Worm (Caenorhabditis elegans) whole organism, young adult: ENCODE results near the gene kat-1.
A peak's percentile ranks its signal among the peaks of the same experiment; 100 is the strongest.
"Not testable (repeated sequence)": the region's sequence is repeated elsewhere in the genome, so short reads cannot be mapped to it uniquely, and the experiment has no call there.

Experiments used
- B0019.2 ChIP-seq: fragments of 200-800 bp; sonication (Bioruptor generic); conservative IDR thresholded peaks from 2 replicates; pipeline ENCODE4 v1.3.6; 2022; ENCODE audit warnings: missing genetic modification reagents, missing genetic modification characterization, missing compliant biosample characterization
- B0261.1 ChIP-seq: sonication (generic microtip); optimal IDR thresholded peaks from 2 replicates; lab custom pipeline; 2016; ENCODE audit warnings: mild to moderate bottlenecking, missing genetic modification characterization, moderate library complexity, missing compliant biosample characterization
- F33H1.4 ChIP-seq: fragments of 200-800 bp; sonication (Bioruptor generic); IDR thresholded peaks from 2 replicates; pipeline ENCODE4 v1.3.6; 2022; ENCODE audit warnings: missing genetic modification reagents, missing genetic modification characterization, missing compliant biosample characterization
- K11D2.4 ChIP-seq: fragments of 200-800 bp; sonication (Bioruptor generic); IDR thresholded peaks from 2 replicates; pipeline ENCODE4 v1.3.6; 2022; ENCODE audit warnings: missing genetic modification reagents, missing genetic modification characterization, missing compliant biosample characterization
- K12H6.12 ChIP-seq: fragments of 200-800 bp; sonication (Bioruptor generic); optimal IDR thresholded peaks from 2 replicates; lab custom pipeline; 2018; ENCODE audit warnings: mild to moderate bottlenecking, missing genetic modification characterization, missing compliant biosample characterization
- T26A5.8 ChIP-seq: sonication (generic microtip); optimal IDR thresholded peaks from 2 replicates; lab custom pipeline; 2016; ENCODE audit warnings: missing genetic modification characterization, missing compliant biosample characterization
- Y53F4B.3 ChIP-seq: fragments of 200-800 bp; sonication (Bioruptor generic); IDR thresholded peaks from 2 replicates; pipeline ENCODE4 v1.3.6; 2022; ENCODE audit warnings: missing genetic modification reagents, missing genetic modification characterization, missing compliant biosample characterization
- ZK185.1 ChIP-seq: sonication (generic microtip); optimal IDR thresholded peaks from 2 replicates; lab custom pipeline; 2016; ENCODE audit warnings: mild to moderate bottlenecking, missing genetic modification characterization, missing compliant biosample characterization; ENCODE audit not compliant: poor library complexity, severe bottlenecking
- ama-1 ChIP-seq, 3 experiments: fragments of 150-350 bp in 1 of 3; sonication (generic microtip) in 2 of 3; optimal IDR thresholded peaks; 2 replicates each; lab custom pipeline; 2014 to 2018; ENCODE audit warnings: missing biosample characterization in 2 of 3, missing genetic modification characterization in 2 of 3, missing genetic modification reagents in 2 of 3
- attf-6 ChIP-seq: fragments of 200-800 bp; sonication (Bioruptor generic); IDR thresholded peaks from 2 replicates; pipeline ENCODE4 v1.3.6; 2022; ENCODE audit warnings: missing genetic modification reagents, missing genetic modification characterization, missing compliant biosample characterization
- bed-2 ChIP-seq: fragments of 200-800 bp; sonication (Bioruptor generic); IDR thresholded peaks from 2 replicates; pipeline ENCODE4 v1.3.6; 2022; ENCODE audit warnings: missing genetic modification reagents, missing genetic modification characterization, missing compliant biosample characterization
- ceh-100 ChIP-seq: fragments of 200-800 bp; sonication (Bioruptor generic); IDR thresholded peaks from 2 replicates; pipeline ENCODE4 v1.3.6; 2022; ENCODE audit warnings: missing genetic modification reagents, missing genetic modification characterization, missing compliant biosample characterization
- chd-7 ChIP-seq: sonication (generic microtip); optimal IDR thresholded peaks from 2 replicates; lab custom pipeline; 2016; ENCODE audit warnings: mild to moderate bottlenecking, missing genetic modification characterization, moderate library complexity, missing compliant biosample characterization
- die-1 ChIP-seq: sonication (generic microtip); optimal IDR thresholded peaks from 2 replicates; lab custom pipeline; 2016; ENCODE audit warnings: missing genotype, mild to moderate bottlenecking, missing genetic modification characterization, missing compliant biosample characterization
- dpff-1 ChIP-seq: sonication (generic microtip); optimal IDR thresholded peaks from 2 replicates; lab custom pipeline; 2017; ENCODE audit warnings: mild to moderate bottlenecking, missing genetic modification characterization, missing compliant biosample characterization
- egrh-3 ChIP-seq: fragments of 200-800 bp; sonication (Bioruptor generic); IDR thresholded peaks from 2 replicates; pipeline ENCODE4 v1.3.6; 2022; ENCODE audit warnings: missing genetic modification reagents, missing genetic modification characterization, missing compliant biosample characterization
- him-1 ChIP-seq: sonication (generic microtip); optimal IDR thresholded peaks from 2 replicates; lab custom pipeline; 2016; ENCODE audit warnings: missing genotype, missing genetic modification reagents, missing genetic modification characterization, missing compliant biosample characterization
- hlh-12 ChIP-seq: sonication (generic microtip); optimal IDR thresholded peaks from 2 replicates; lab custom pipeline; 2016; ENCODE audit warnings: missing genetic modification characterization, missing compliant biosample characterization
- hmg-1.2 ChIP-seq: fragments of 200-800 bp; sonication (Bioruptor generic); IDR thresholded peaks from 2 replicates; pipeline ENCODE4 v1.3.6; 2022; ENCODE audit warnings: missing genetic modification reagents, missing genetic modification characterization, missing compliant biosample characterization
- hmg-20 ChIP-seq: fragments of 200-800 bp; sonication (Bioruptor generic); IDR thresholded peaks from 2 replicates; pipeline ENCODE4 v1.3.6; 2022; ENCODE audit warnings: missing genetic modification reagents, missing genetic modification characterization, missing compliant biosample characterization
- lag-1 ChIP-seq: fragments of 200-800 bp; sonication (Bioruptor generic); IDR thresholded peaks from 2 replicates; pipeline ENCODE4 v1.3.6; 2022; ENCODE audit warnings: missing genetic modification reagents, missing genetic modification characterization, missing compliant biosample characterization
- lir-1 ChIP-seq: fragments of 200-800 bp; sonication (Bioruptor generic); conservative IDR thresholded peaks from 2 replicates; pipeline ENCODE4 v1.3.6; 2022; ENCODE audit warnings: missing genetic modification reagents, missing genetic modification characterization, missing compliant biosample characterization
- madf-6 ChIP-seq: fragments of 200-800 bp; sonication (Bioruptor generic); IDR thresholded peaks from 2 replicates; pipeline ENCODE4 v1.3.6; 2022; ENCODE audit warnings: missing genetic modification reagents, missing genetic modification characterization, missing compliant biosample characterization
- madf-8 ChIP-seq: fragments of 200-800 bp; sonication (Bioruptor generic); conservative IDR thresholded peaks from 2 replicates; pipeline ENCODE4 v1.3.6; 2022; ENCODE audit warnings: missing genetic modification reagents, missing genetic modification characterization, missing compliant biosample characterization
- mes-4 ChIP-seq: sonication (generic microtip); optimal IDR thresholded peaks from 2 replicates; lab custom pipeline; 2016; ENCODE audit warnings: missing genotype, missing genetic modification characterization, missing compliant biosample characterization
- nhr-179 ChIP-seq: sonication (generic microtip); optimal IDR thresholded peaks from 2 replicates; lab custom pipeline; 2016; ENCODE audit warnings: mild to moderate bottlenecking, missing genetic modification characterization, missing compliant biosample characterization
- nhr-90 ChIP-seq: sonication (generic microtip); optimal IDR thresholded peaks from 2 replicates; lab custom pipeline; 2016; ENCODE audit warnings: missing genotype, mild to moderate bottlenecking, missing genetic modification characterization, missing compliant biosample characterization
- rcor-1 ChIP-seq: fragments of 200-800 bp; sonication (Bioruptor generic); IDR thresholded peaks from 2 replicates; pipeline ENCODE4 v1.3.6; 2022; ENCODE audit warnings: missing genetic modification reagents, missing genetic modification characterization, missing compliant biosample characterization
- rec-8 ChIP-seq, 2 experiments: sonication (generic microtip); optimal IDR thresholded peaks; 2 replicates each; lab custom pipeline; 2016; ENCODE audit warnings: mild to moderate bottlenecking in 2 of 2, missing genetic modification characterization in 2 of 2, missing genetic modification reagents in 2 of 2, missing genotype in 2 of 2, missing biosample characterization in 1 of 2, missing compliant biosample characterization in 1 of 2, moderate library complexity in 1 of 2
- rpc-1 ChIP-seq, 2 experiments: fragments of 150-350 bp in 1 of 2; sonication (generic microtip) in 1 of 2; optimal IDR thresholded peaks; 2 replicates each; lab custom pipeline; 2014 to 2018; ENCODE audit warnings: missing biosample characterization in 1 of 2, missing genetic modification characterization in 1 of 2, missing genetic modification reagents in 1 of 2, missing genotype in 1 of 2
- snpc-3.4 ChIP-seq: sonication (generic microtip); optimal IDR thresholded peaks from 2 replicates; lab custom pipeline; 2017; ENCODE audit warnings: missing genetic modification characterization, mild to moderate bottlenecking, missing compliant biosample characterization, antibody characterized with exemption, moderate library complexity, missing genotype, missing genetic modification reagents
- somi-1 ChIP-seq: fragments of 200-800 bp; sonication (Bioruptor generic); optimal IDR thresholded peaks from 2 replicates; lab custom pipeline; 2018; ENCODE audit warnings: mild to moderate bottlenecking, missing genetic modification characterization, missing compliant biosample characterization
- tlf-1 ChIP-seq: fragments of 200-800 bp; sonication (Bioruptor generic); optimal IDR thresholded peaks from 2 replicates; lab custom pipeline; 2018; ENCODE audit warnings: mild to moderate bottlenecking, missing genetic modification characterization, missing compliant biosample characterization
- unc-62 ChIP-seq: fragments of 150-350 bp; optimal IDR thresholded peaks from 2 replicates; lab custom pipeline; 2014; ENCODE audit warnings: missing biosample characterization, missing genetic modification reagents, missing genetic modification characterization
- ztf-22 ChIP-seq: fragments of 200-800 bp; sonication (Bioruptor generic); optimal IDR thresholded peaks from 2 replicates; lab custom pipeline; 2018; ENCODE audit warnings: mild to moderate bottlenecking, missing genetic modification characterization, moderate library complexity, missing compliant biosample characterization
- ztf-28 ChIP-seq: fragments of 200-800 bp; sonication (Bioruptor generic); IDR thresholded peaks from 2 replicates; pipeline ENCODE4 v1.3.6; 2022; ENCODE audit warnings: missing genetic modification reagents, missing genetic modification characterization, missing compliant biosample characterization

The kat-1 gene

ce11 chrII:7075564-7076228 is 2.1 kb downstream of the kat-1 start, which contains the start of gene T02G5.7 (continued):
- no peak for TF ChIP-seq attf-6 (GFP tag; lab: Robert Waterston, UW)
- TF ChIP-seq nhr-179, result no peak
- TF ChIP-seq K12H6.12 (tag; lab: Kevin White, UChicago), result no peak
- TF ChIP-seq bed-2 (GFP tag; lab: Robert Waterston, UW), result no peak
- TF ChIP-seq F33H1.4, result no peak
- TF ChIP-seq egrh-3 (GFP tag; lab: Robert Waterston, UW), result no peak
- TF ChIP-seq B0261.1 (tag; lab: Kevin White, UChicago), result no peak
- TF ChIP-seq rpc-1 (optimal IDR thresholded peaks at IDR 0.05; lab: Kevin White, UChicago), result no peak
- TF ChIP-seq rpc-1 (tag; optimal IDR thresholded peaks at IDR 0.05; lab: Kevin White, UChicago), result no peak
- no peak for TF ChIP-seq ZK185.1 (tag; lab: Kevin White, UChicago)
- TF ChIP-seq snpc-3.4 (tag; lab: Kevin White, UChicago), result no peak

DNA sequence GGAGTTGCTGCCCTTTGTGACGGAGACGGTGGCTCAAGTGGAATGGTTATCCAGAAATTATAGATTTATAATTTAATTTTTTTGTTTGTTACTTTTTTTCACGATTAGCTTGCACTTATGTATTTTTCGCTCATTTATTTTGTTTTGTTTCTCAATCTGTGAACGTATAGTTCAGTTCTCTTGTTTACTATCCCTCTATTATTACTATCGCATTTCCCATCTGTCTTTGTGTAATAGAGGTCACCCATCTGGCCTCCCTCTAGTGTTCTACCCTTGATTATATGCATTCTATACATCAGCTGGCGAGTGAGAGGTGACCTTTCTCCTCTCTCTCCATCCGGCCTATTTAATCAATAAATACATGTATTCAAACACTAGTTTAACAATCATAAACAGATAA is 10.4 kb downstream of the kat-1 start, which contains the start of the genes T02G5.14 and T02G5.15:
TSS of gene T02G5.14 (plus strand) at position 301 of the 400 bp plus-strand sequence.
TSS of gene T02G5.15 (plus strand) at position 301 of the 400 bp plus-strand sequence.
- not testable (repeated sequence) for TF ChIP-seq tlf-1 (GFP tag; lab: Kevin White, UChicago); Y53F4B.3 (GFP tag; lab: Robert Waterston, UW); ceh-100 (GFP tag; lab: Robert Waterston, UW)
- TF ChIP-seq, all 124 proteins: peak for 0; not testable (repeated sequence) for 124

DNA sequence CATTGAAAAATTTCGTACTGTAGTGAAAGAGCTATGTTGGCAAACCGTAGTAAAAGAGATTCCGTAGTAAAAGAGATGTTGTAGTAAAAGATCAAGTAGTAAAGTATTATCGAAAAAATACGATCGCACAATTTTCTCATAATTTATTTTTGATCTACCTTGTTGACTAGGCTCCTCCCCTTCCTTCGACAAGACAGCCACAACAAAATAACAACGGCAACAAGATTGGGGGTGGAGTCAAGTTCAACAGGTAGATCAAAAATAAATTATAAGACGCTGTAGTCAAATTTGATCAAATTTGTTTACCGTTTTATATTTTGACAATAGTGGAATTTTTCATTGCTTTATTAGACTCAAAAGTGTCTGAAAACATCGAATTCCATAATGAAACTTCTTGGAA is 14.7 kb downstream of the kat-1 start:
- TF ChIP-seq madf-8, result peak; percentile 54
- peak; percentile 73 for TF ChIP-seq madf-6 (GFP tag; lab: Robert Waterston, UW)
- TF ChIP-seq, all 124 proteins: peak for 2; not testable (repeated sequence) for 122

ce11 chrII:7090085-7090484 is 16.5 kb downstream of the kat-1 start:
- no peak for TF ChIP-seq ztf-28 (GFP tag; lab: Robert Waterston, UW)
- no peak for TF ChIP-seq dpff-1 (tag; lab: Kevin White, UChicago)
- TF ChIP-seq hmg-1.2 (GFP tag; lab: Robert Waterston, UW), result peak; percentile 84

- TF ChIP-seq ztf-22 (GFP tag; lab: Kevin White, UChicago) (no peak), rcor-1 (GFP tag; lab: Robert Waterston, UW) (no peak), unc-62 (no peak), snpc-3.4 (tag; lab: Kevin White, UChicago) (no peak), somi-1 (GFP tag; lab: Kevin White, UChicago) (no peak), nhr-90 (no peak), ama-1 (optimal IDR thresholded peaks at IDR 0.05; lab: Kevin White, UChicago) (no peak), ama-1 (GFP tag; optimal IDR thresholded peaks at IDR 0.05; lab: Kevin White, UChicago) (no peak), dpff-1 (tag; lab: Kevin White, UChicago) (no peak), lag-1 (GFP tag; lab: Robert Waterston, UW) (no peak), T26A5.8 (tag; lab: Kevin White, UChicago) (no peak)
- TF ChIP-seq, all 124 proteins: peak for 0
These were observed 17.2 kb downstream of the kat-1 start for ce11 chrII:7090852-7091251.

ce11 chrII:7093339-7093821 is 19.8 kb downstream of the kat-1 start, which contains the start of gene T02G5.3:
TSS of gene T02G5.3 (plus strand) at chrII:7093389.
- TF ChIP-seq K11D2.4 (GFP tag; lab: Robert Waterston, UW), result no peak
- TF ChIP-seq K12H6.12 (tag; lab: Kevin White, UChicago), result no peak
- no peak for TF ChIP-seq die-1
- TF ChIP-seq chd-7 (tag; lab: Kevin White, UChicago), result no peak
- no peak for TF ChIP-seq rec-8 (tag; optimal IDR thresholded peaks at IDR 0.05; lab: Kevin White, UChicago)
- no peak for TF ChIP-seq him-1
- TF ChIP-seq nhr-179, result no peak
- TF ChIP-seq lir-1 (GFP tag; lab: Robert Waterston, UW), result no peak
- no peak for TF ChIP-seq hlh-12
- TF ChIP-seq B0019.2, result no peak
- no peak for TF ChIP-seq mes-4 (tag; lab: Kevin White, UChicago)
- no peak for TF ChIP-seq hmg-20 (GFP tag; lab: Robert Waterston, UW)
